Worm (Caenorhabditis elegans) whole organism, L4 larva: ENCODE data around the gene sav-1.

Experiments used
- F26F4.8 ChIP-seq: fragments of 200-800 bp; sonication (Bioruptor generic); conservative IDR thresholded peaks from 2 replicates; pipeline ENCODE4 v1.3.6; 2022; ENCODE audit warnings: missing genetic modification characterization, missing compliant biosample characterization
- R02D3.7 ChIP-seq: fragments of 150-350 bp; sonication (generic microtip); optimal IDR thresholded peaks from 3 replicates; lab custom pipeline; 2014; ENCODE audit warnings: missing biosample characterization, missing genetic modification characterization
- duxl-1 ChIP-seq: sonication (generic microtip); optimal IDR thresholded peaks from 2 replicates; lab custom pipeline; 2016; ENCODE audit warnings: mild to moderate bottlenecking, missing genetic modification characterization, moderate library complexity, missing compliant biosample characterization; ENCODE audit not compliant: poor library complexity
- fkh-10 ChIP-seq: fragments of 150-350 bp; optimal IDR thresholded peaks from 2 replicates; lab custom pipeline; 2014; ENCODE audit warnings: missing biosample characterization, missing genetic modification reagents, missing genetic modification characterization
- fos-1 ChIP-seq: fragments of 150-350 bp; optimal IDR thresholded peaks from 2 replicates; lab custom pipeline; 2014; ENCODE audit warnings: missing biosample characterization, missing genetic modification characterization
- hif-1 ChIP-seq, 2 experiments: sonication (generic microtip); optimal IDR thresholded peaks; 2 replicates each; lab custom pipeline; 2016 to 2017; ENCODE audit warnings: missing compliant biosample characterization in 2 of 2, missing genetic modification characterization in 2 of 2, missing genetic modification reagents in 2 of 2, missing genotype in 2 of 2, mild to moderate bottlenecking in 1 of 2
- lin-1 ChIP-seq: fragments of 200-800 bp; sonication (Bioruptor generic); IDR thresholded peaks from 2 replicates; pipeline ENCODE4 v1.3.6; 2022; ENCODE audit warnings: missing genetic modification reagents, missing genetic modification characterization, missing compliant biosample characterization
- lin-15B ChIP-seq: fragments of 150-350 bp; sonication (generic microtip); optimal IDR thresholded peaks from 3 replicates; lab custom pipeline; 2014; ENCODE audit warnings: missing biosample characterization, missing genetic modification characterization
- nhr-28 ChIP-seq: fragments of 150-350 bp; optimal IDR thresholded peaks from 2 replicates; lab custom pipeline; 2014; ENCODE audit warnings: missing biosample characterization, missing genetic modification characterization
- nhr-41 ChIP-seq: fragments of 200-800 bp; sonication (Bioruptor generic); IDR thresholded peaks from 2 replicates; pipeline ENCODE4 v1.3.6; 2022; ENCODE audit warnings: missing genetic modification reagents, missing genetic modification characterization, missing compliant biosample characterization
- pqm-1 ChIP-seq: sonication (generic microtip); optimal IDR thresholded peaks from 2 replicates; lab custom pipeline; 2017; ENCODE audit warnings: missing biosample characterization, missing genetic modification characterization
- rbr-2 ChIP-seq: sonication (generic microtip); optimal IDR thresholded peaks from 2 replicates; lab custom pipeline; 2016; ENCODE audit warnings: missing genotype, missing genetic modification characterization, missing compliant biosample characterization

ce11 chrX:2320539-2320938 lies 33.5 kb upstream of the sav-1 start:
- TF ChIP-seq nhr-41 (GFP tag; lab: Robert Waterston, UW): no peak
- TF ChIP-seq F26F4.8 (GFP tag; lab: Robert Waterston, UW): no peak
- no peak for TF ChIP-seq duxl-1 (tag; lab: Kevin White, UChicago)
- TF ChIP-seq nhr-28: peak; percentile 73
- no peak for TF ChIP-seq lin-1 (GFP tag; lab: Robert Waterston, UW)
- no peak for TF ChIP-seq R02D3.7 (tag; lab: Kevin White, UChicago)
- no peak for TF ChIP-seq lin-15B (tag; lab: Kevin White, UChicago)
- no peak for TF ChIP-seq rbr-2 (tag; lab: Kevin White, UChicago)
- TF ChIP-seq fkh-10 (GFP tag; lab: Kevin White, UChicago): no peak
- TF ChIP-seq pqm-1 (tag; lab: Kevin White, UChicago): peak; percentile 86
- TF ChIP-seq fos-1: no peak
- no peak for TF ChIP-seq hif-1 (tag; optimal IDR thresholded peaks at IDR 0.05; lab: Kevin White, UChicago)
